Fruit fly (Drosophila melanogaster): ENCODE data around the gene Trx2.

Trx2 gene

DNA sequence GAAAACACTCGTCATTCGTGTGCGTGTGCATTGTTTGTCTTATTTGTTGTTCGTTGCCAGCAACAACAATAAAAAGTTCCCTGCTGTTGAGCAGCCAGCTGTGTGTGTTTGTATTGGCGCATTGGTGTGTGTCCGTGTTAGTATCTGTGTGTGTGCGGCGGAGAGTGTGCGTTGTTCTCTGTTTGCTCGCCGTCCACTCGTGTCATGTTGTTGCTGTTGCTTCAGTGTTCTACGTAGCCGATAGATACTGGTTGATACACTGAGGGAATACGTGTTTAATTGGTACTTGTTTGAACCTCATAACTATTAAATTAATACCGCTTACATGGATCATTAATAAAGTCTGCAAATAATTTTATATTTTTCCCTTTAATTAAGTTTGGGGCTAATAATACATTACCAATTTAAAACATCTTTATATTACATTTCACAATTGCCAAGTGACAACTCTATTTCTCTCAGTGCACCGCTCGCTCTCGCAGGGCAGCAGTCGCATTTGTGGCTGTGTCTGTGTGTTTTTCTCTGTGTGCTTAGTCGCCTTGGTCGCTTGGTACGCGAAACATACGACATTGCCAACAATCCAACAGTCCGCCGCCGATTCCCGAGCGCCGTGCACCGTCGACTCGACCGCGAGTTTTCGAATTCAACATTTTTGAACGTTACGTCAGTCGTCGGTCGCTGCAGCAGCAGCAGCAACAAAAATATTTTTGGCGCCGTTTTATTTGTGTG is 44.4 kb upstream of the Trx2 start, which contains the start of gene brwl (continued):
- TF ChIP-seq CG2116 (GFP tag; optimal IDR thresholded peaks at IDR 0.05) (peak; percentile 90), CG11398 (GFP tag; optimal IDR thresholded peaks at IDR 0.05) (peak; percentile 98), sens-2 (GFP tag; IDR thresholded peaks at IDR 0.05) (peak; percentile 95), CrebB (tag; optimal IDR thresholded peaks at IDR 0.05) (peak; percentile 98), Dip3 (GFP tag; optimal IDR thresholded peaks at IDR 0.05) (peak; percentile 98), CG6791 (GFP tag; IDR thresholded peaks at IDR 0.05; ENCODE audit: partially characterized antibody) (no peak), CG1529 (GFP tag; optimal IDR thresholded peaks at IDR 0.05) (peak; percentile 98), Six4 (GFP tag; optimal IDR thresholded peaks at IDR 0.05) (peak; percentile 99), CG10431 (GFP tag; optimal IDR thresholded peaks at IDR 0.05) (peak; percentile 92), so (GFP tag; IDR thresholded peaks at IDR 0.05) (peak; percentile 99), phol (tag; optimal IDR thresholded peaks at IDR 0.05) (peak; percentile 99), Fer1 (GFP tag; optimal IDR thresholded peaks at IDR 0.05) (peak; percentile 99), shn (GFP tag; optimal IDR thresholded peaks at IDR 0.05) (peak; percentile 96), CG15073 (GFP tag; optimal IDR thresholded peaks at IDR 0.05) (peak; percentile 88), cato (GFP tag; optimal IDR thresholded peaks at IDR 0.05; ENCODE audit: borderline replicate concordance) (peak; percentile 98), cg (GFP tag; optimal IDR thresholded peaks at IDR 0.05) (peak; percentile 99), fru (optimal IDR thresholded peaks at IDR 0.05) (no peak), Meics (GFP tag; optimal IDR thresholded peaks at IDR 0.05) (peak; percentile 99), H2.0 (GFP tag; IDR thresholded peaks at IDR 0.05) (peak; percentile 97), CG15479 (GFP tag; optimal IDR thresholded peaks at IDR 0.05) (peak; percentile 77), Dfd (GFP tag; optimal IDR thresholded peaks at IDR 0.05) (peak in 1 of 2 experiments; percentile 80), CTCF (GFP tag; optimal IDR thresholded peaks at IDR 0.05) (peak; percentile 75), Taf1 (GFP tag; IDR thresholded peaks at IDR 0.05) (peak; percentile 96), gsb-n (tag; optimal IDR thresholded peaks at IDR 0.05) (peak; percentile 99), tio (GFP tag; optimal IDR thresholded peaks at IDR 0.05) (peak; percentile 99), CG13287 (GFP tag; IDR thresholded peaks at IDR 0.05; ENCODE audit: partially characterized antibody) (peak; percentile 51; the same call in 1 of the 2 replicates), CG6765 (GFP tag; optimal IDR thresholded peaks at IDR 0.05) (peak; percentile 98), CG10366 (GFP tag; IDR thresholded peaks at IDR 0.05) (peak; percentile 98), Optix (GFP tag; IDR thresholded peaks at IDR 0.05) (peak; percentile 93; the same call in 2 of the 3 replicates), peb (GFP tag; IDR thresholded peaks at IDR 0.05) (peak; percentile 98), CG30020 (tag; optimal IDR thresholded peaks at IDR 0.05) (peak; percentile 88), caup (GFP tag; optimal IDR thresholded peaks at IDR 0.05; ENCODE audit: severe bottlenecking) (peak; percentile 98), gem (tag; optimal IDR thresholded peaks at IDR 0.05) (peak; percentile 100), CG10267 (tag; optimal IDR thresholded peaks at IDR 0.05) (peak; percentile 97), grn (GFP tag; optimal IDR thresholded peaks at IDR 0.05) (peak; percentile 91), Kr (GFP tag; optimal IDR thresholded peaks at IDR 0.05) (peak; percentile 88), ems (GFP tag; optimal IDR thresholded peaks at IDR 0.05) (peak; percentile 98), Hand (GFP tag; optimal IDR thresholded peaks at IDR 0.05) (peak; percentile 97), z (GFP tag; IDR thresholded peaks at IDR 0.05) (peak; percentile 81; the same call in 2 of the 3 replicates), trem (tag; optimal IDR thresholded peaks at IDR 0.05) (peak; percentile 97), CG18262 (tag; optimal IDR thresholded peaks at IDR 0.05) (peak; percentile 99), zf30C (GFP tag; optimal IDR thresholded peaks at IDR 0.05) (peak; percentile 99), seq (GFP tag; IDR thresholded peaks at IDR 0.05) (peak; percentile 98), sima (GFP tag; optimal IDR thresholded peaks at IDR 0.05) (peak; percentile 95), D19B (GFP tag; optimal IDR thresholded peaks at IDR 0.05) (peak; percentile 93), Fer2 (tag; optimal IDR thresholded peaks at IDR 0.05) (peak; percentile 94), NFAT (GFP tag; IDR thresholded peaks at IDR 0.05) (peak; percentile 95), hkb (optimal IDR thresholded peaks at IDR 0.05) (no peak), hkb (GFP tag; IDR thresholded peaks at IDR 0.05) (peak; percentile 99), H15 (GFP tag; IDR thresholded peaks at IDR 0.05) (peak; percentile 98)
